Fruit fly (Drosophila melanogaster): Measurements from ENCODE around the gene Pkd2.

The Pkd2 gene

dm6 chr2L:12392406-12392805 lies 5.7 kb upstream of the Pkd2 start:
- TF ChIP-seq CG6808 (GFP tag; optimal IDR thresholded peaks at IDR 0.05) (no peak), CG32006 (GFP tag; optimal IDR thresholded peaks at IDR 0.05) (no peak), Eip78C (GFP tag) (peak; percentile 72), CG9139 (GFP tag; optimal IDR thresholded peaks at IDR 0.05) (peak; percentile 1), CG10669 (GFP tag; optimal IDR thresholded peaks at IDR 0.05) (no peak), CG6854 (GFP tag; optimal IDR thresholded peaks at IDR 0.05) (no peak)

dm6 chr2L:12404555-12405077 lies 6.5 kb downstream of the Pkd2 start:
- peak; percentile 28 for TF ChIP-seq fkh (GFP tag; optimal IDR thresholded peaks at IDR 0.05)
- TF ChIP-seq esn (GFP tag; optimal IDR thresholded peaks at IDR 0.05) = no peak

- TF ChIP-seq svp (GFP tag) (peak; percentile 29), CG3919 (GFP tag; optimal IDR thresholded peaks at IDR 0.05) (no peak), CG6163 (GFP tag; IDR thresholded peaks at IDR 0.05) (0 out of 3 replicates have a peak, but pooled peaks have one; percentile 17), Eip78C (GFP tag) (peak; percentile 51), fkh (GFP tag; optimal IDR thresholded peaks at IDR 0.05) (no peak), dsx (GFP tag; optimal IDR thresholded peaks at IDR 0.05; ENCODE audit: poor library complexity, severe bottlenecking) (no peak), Eip75B (GFP tag; optimal IDR thresholded peaks at IDR 0.05) (no peak)
Measured at dm6 chr2L:12410679-12411078, 12.6 kb downstream of the Pkd2 start.

- TF ChIP-seq Smox (GFP tag; optimal IDR thresholded peaks at IDR 0.05) (no peak), salr (GFP tag; optimal IDR thresholded peaks at IDR 0.05) (no peak), Hr4 (GFP tag; optimal IDR thresholded peaks at IDR 0.05) (peak; percentile 32), Eip75B (GFP tag; optimal IDR thresholded peaks at IDR 0.05) (no peak), achi (GFP tag; optimal IDR thresholded peaks at IDR 0.05) (no peak), CG8119 (GFP tag; IDR thresholded peaks at IDR 0.05) (0 out of 3 replicates have a peak, but pooled peaks have one; percentile 34), Sox14 (GFP tag; optimal IDR thresholded peaks at IDR 0.05) (no peak), CG32006 (GFP tag; optimal IDR thresholded peaks at IDR 0.05) (peak; percentile 39), topi (GFP tag; optimal IDR thresholded peaks at IDR 0.05) (no peak), Ets96B (tag; optimal IDR thresholded peaks at IDR 0.05) (peak; percentile 16), cyc (GFP tag; optimal IDR thresholded peaks at IDR 0.05) (no peak), Eip93F (GFP tag; optimal IDR thresholded peaks at IDR 0.05) (no peak), Sox15 (GFP tag; optimal IDR thresholded peaks at IDR 0.05) (no peak), CG15336 (GFP tag; IDR thresholded peaks at IDR 0.05) (peak; percentile 44; the same call in 1 of the 2 replicates), CG10669 (GFP tag; optimal IDR thresholded peaks at IDR 0.05) (peak; percentile 13), CG1621 (tag; optimal IDR thresholded peaks at IDR 0.05) (no peak), CG6276 (GFP tag; optimal IDR thresholded peaks at IDR 0.05) (no peak), CG8319 (GFP tag; optimal IDR thresholded peaks at IDR 0.05) (no peak), Eip78C (GFP tag) (peak; percentile 46), CG6854 (GFP tag; optimal IDR thresholded peaks at IDR 0.05) (no peak), fd85E (GFP tag; optimal IDR thresholded peaks at IDR 0.05) (no peak), CG10631 (GFP tag; optimal IDR thresholded peaks at IDR 0.05) (peak; percentile 11), eg (GFP tag; IDR thresholded peaks at IDR 0.05) (peak; percentile 43; the same call in 1 of the 3 replicates), vri (GFP tag; optimal IDR thresholded peaks at IDR 0.05) (no peak), Hr39 (GFP tag; optimal IDR thresholded peaks at IDR 0.05) (no peak), svp (GFP tag) (peak; percentile 53), esn (GFP tag; optimal IDR thresholded peaks at IDR 0.05) (peak; percentile 7), CG3032 (tag; optimal IDR thresholded peaks at IDR 0.05) (no peak)
Measured at dm6 chr2L:12413899-12414298, 15.8 kb downstream of the Pkd2 start.
